Worm (Caenorhabditis elegans): Measurements from ENCODE around the gene VW02B12L.2.

DNA sequence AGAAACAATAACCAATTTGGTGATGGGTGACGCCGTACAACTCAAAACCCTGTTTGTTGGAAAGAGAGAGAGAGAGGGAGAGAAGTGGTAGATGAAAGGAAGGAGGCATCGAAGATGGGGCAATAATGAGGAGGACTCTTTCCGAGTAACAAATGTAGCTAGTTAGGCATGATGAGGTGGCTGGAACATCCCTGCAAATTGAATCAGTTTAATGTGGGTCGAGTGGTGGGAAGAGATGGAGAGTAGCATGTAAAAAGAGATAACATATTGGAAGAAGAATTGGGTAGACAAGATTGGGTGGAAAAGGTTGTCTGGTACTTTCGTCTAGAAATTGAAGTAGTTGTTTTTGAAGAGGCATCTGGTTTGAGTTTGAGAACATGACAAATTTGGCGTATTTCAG lies 43.9 kb downstream of the VW02B12L.2 start:
- TF ChIP-seq dpl-1 (GFP tag; optimal IDR thresholded peaks at IDR 0.05) (no peak), K12H6.12 (tag; optimal IDR thresholded peaks at IDR 0.05) (no peak)

Measured in whole organism, young adult.